Worm (Caenorhabditis elegans) whole organism, midembryonic: ENCODE results near the gene F31B9.7.

Source experiments
- T22C8.4 ChIP-seq: fragments of 200-800 bp; sonication (Bioruptor generic); IDR thresholded peaks from 2 replicates; pipeline ENCODE4 v1.3.6; 2022; ENCODE audit warnings: missing genetic modification characterization, missing compliant biosample characterization
- flt-1 ChIP-seq: fragments of 200-800 bp; sonication (Bioruptor generic); IDR thresholded peaks from 2 replicates; pipeline ENCODE4 v1.3.6; 2022; ENCODE audit warnings: missing genetic modification characterization, missing compliant biosample characterization
- klf-2 ChIP-seq: fragments of 200-800 bp; sonication (Bioruptor generic); conservative IDR thresholded peaks from 2 replicates; pipeline ENCODE4 v1.3.6; 2022; ENCODE audit warnings: missing genetic modification reagents, missing genetic modification characterization, missing compliant biosample characterization
- med-1 ChIP-seq: sonication (generic microtip); optimal IDR thresholded peaks from 2 replicates; lab custom pipeline; 2017; ENCODE audit warnings: missing genetic modification characterization, mild to moderate bottlenecking, missing compliant biosample characterization, antibody characterized with exemption, missing genetic modification reagents; ENCODE audit not compliant: insufficient read depth
- tab-1 ChIP-seq: fragments of 200-800 bp; sonication (Bioruptor generic); IDR thresholded peaks from 2 replicates; pipeline ENCODE4 v1.3.6; 2022; ENCODE audit warnings: missing genetic modification characterization, missing compliant biosample characterization
- ztf-29 ChIP-seq: fragments of 200-800 bp; sonication (Bioruptor generic); IDR thresholded peaks from 2 replicates; pipeline ENCODE4 v1.3.6; 2022; ENCODE audit warnings: missing genetic modification reagents, missing genetic modification characterization, missing compliant biosample characterization

DNA sequence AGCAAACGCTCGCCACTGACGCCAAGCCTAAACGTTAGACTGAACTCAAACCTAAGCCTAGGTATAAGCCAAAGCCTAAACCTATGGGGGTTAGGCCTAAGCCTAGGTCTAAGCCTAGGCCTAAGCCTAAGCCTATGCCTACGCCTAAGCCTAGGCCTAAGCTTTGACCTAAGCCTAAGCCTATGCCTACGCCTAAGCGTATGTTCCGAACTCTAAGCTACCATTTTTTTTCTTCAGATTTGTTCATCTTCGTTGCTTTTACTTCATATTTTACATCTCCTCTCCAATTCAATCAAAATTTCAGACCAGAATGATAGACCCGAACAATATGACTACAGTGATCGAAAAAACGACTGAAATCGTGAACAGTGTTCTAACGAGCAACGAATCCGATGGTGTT lies 9.1 kb upstream of the F31B9.7 start, which contains the start of gene npr-33:
- TF ChIP-seq med-1: no peak
- TF ChIP-seq tab-1 (GFP tag; lab: Robert Waterston, UW): no peak
- no peak for TF ChIP-seq klf-2 (GFP tag; lab: Robert Waterston, UW)
- TF ChIP-seq flt-1: no peak
- no peak for TF ChIP-seq ztf-29 (GFP tag; lab: Robert Waterston, UW)
- no peak for TF ChIP-seq T22C8.4
